Worm (Caenorhabditis elegans) whole organism, late embryonic: ENCODE measurements around the gene fbxa-75.

ENCODE experiments used
- K02D7.2 ChIP-seq: sonication (generic microtip); optimal IDR thresholded peaks from 2 replicates; lab custom pipeline; 2017; ENCODE audit warnings: mild to moderate bottlenecking, missing genetic modification characterization, missing compliant biosample characterization
- ceh-18 ChIP-seq: sonication (generic microtip); optimal IDR thresholded peaks from 2 replicates; lab custom pipeline; 2016; ENCODE audit warnings: missing genetic modification characterization, missing compliant biosample characterization
- ceh-2 ChIP-seq: sonication (generic microtip); optimal IDR thresholded peaks from 2 replicates; lab custom pipeline; 2016; ENCODE audit warnings: missing genotype, missing genetic modification characterization, missing compliant biosample characterization
- dmd-4 ChIP-seq: sonication (generic microtip); optimal IDR thresholded peaks from 2 replicates; lab custom pipeline; 2016; ENCODE audit warnings: borderline replicate concordance, missing genetic modification characterization, missing compliant biosample characterization
- fkh-10 ChIP-seq: fragments of 150-350 bp; optimal IDR thresholded peaks from 2 replicates; lab custom pipeline; 2014; ENCODE audit warnings: missing biosample characterization, missing genetic modification reagents, missing genetic modification characterization
- hlh-30 ChIP-seq: sonication (generic microtip); optimal IDR thresholded peaks from 2 replicates; lab custom pipeline; 2017; ENCODE audit warnings: antibody characterized with exemption, missing genetic modification characterization, missing compliant biosample characterization; ENCODE audit not compliant: insufficient read depth
- pha-2 ChIP-seq: sonication (generic microtip); optimal IDR thresholded peaks from 2 replicates; lab custom pipeline; 2017; ENCODE audit warnings: mild to moderate bottlenecking, missing genetic modification characterization, missing compliant biosample characterization
- sox-4 ChIP-seq: sonication (generic microtip); optimal IDR thresholded peaks from 2 replicates; lab custom pipeline; 2017; ENCODE audit warnings: mild to moderate bottlenecking, missing genetic modification characterization, inconsistent platforms, missing compliant biosample characterization
- tbx-2 ChIP-seq: sonication (generic microtip); optimal IDR thresholded peaks from 2 replicates; lab custom pipeline; 2016; ENCODE audit warnings: missing genetic modification characterization, missing compliant biosample characterization
- unc-55 ChIP-seq: sonication (generic microtip); optimal IDR thresholded peaks from 2 replicates; lab custom pipeline; 2017; ENCODE audit warnings: missing biosample characterization, missing genetic modification reagents, missing genetic modification characterization

DNA sequence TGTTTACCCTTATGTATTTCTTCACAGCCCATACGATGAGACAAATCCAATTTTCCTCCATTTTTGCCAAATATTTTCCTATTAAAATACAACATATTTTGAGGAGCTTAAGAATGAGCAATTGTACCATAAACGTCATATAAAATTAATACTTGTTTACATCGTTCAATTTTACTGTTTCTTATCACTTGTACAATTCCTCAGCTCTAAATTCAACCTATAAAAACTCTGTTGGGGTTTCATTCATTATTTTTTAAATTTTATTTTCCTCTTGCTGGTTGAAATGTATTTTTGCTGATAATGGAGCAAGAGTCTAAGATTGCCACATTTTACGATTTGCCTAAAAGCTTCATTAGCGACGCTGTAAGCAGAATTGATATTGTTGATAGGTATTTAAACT lies at the start of gene fbxa-75:
- TF ChIP-seq fkh-10 (GFP tag; lab: Kevin White, UChicago) = no peak
- no peak for TF ChIP-seq K02D7.2
- TF ChIP-seq hlh-30 (tag; lab: Kevin White, UChicago) = no peak
- TF ChIP-seq tbx-2 (tag; lab: Kevin White, UChicago) = no peak
- TF ChIP-seq unc-55 = no peak
- no peak for TF ChIP-seq sox-4 (tag; lab: Kevin White, UChicago)
- no peak for TF ChIP-seq pha-2 (tag; lab: Kevin White, UChicago)
- no peak for TF ChIP-seq dmd-4 (tag; lab: Kevin White, UChicago)
- no peak for TF ChIP-seq ceh-2 (tag; lab: Kevin White, UChicago)
- no peak for TF ChIP-seq ceh-18 (tag; lab: Kevin White, UChicago)
